Fruit fly (Drosophila melanogaster): Measurements from ENCODE around the gene Tbh.

Tbh gene

dm6 chrX:7978027-7978426, 17.5 kb upstream of the Tbh start (continued):
- TF ChIP-seq pnt (GFP tag; optimal IDR thresholded peaks at IDR 0.05) (no peak), dm (GFP tag; optimal IDR thresholded peaks at IDR 0.05) (no peak), CG31224 (GFP tag; IDR thresholded peaks at IDR 0.05) (no peak), TFAM (GFP tag; optimal IDR thresholded peaks at IDR 0.05) (no peak), Bteb2 (GFP tag; optimal IDR thresholded peaks at IDR 0.05) (no peak), CG18011 (GFP tag; optimal IDR thresholded peaks at IDR 0.05) (no peak), Opbp (GFP tag; IDR thresholded peaks at IDR 0.05; ENCODE audit: partially characterized antibody) (no peak), CG4730 (GFP tag; IDR thresholded peaks at IDR 0.05) (no peak), HLHmδ (GFP tag; optimal IDR thresholded peaks at IDR 0.05) (no peak), CG4617 (GFP tag; optimal IDR thresholded peaks at IDR 0.05; ENCODE audit: borderline replicate concordance) (no peak), fd102C (GFP tag; optimal IDR thresholded peaks at IDR 0.05) (no peak), CG14050 (GFP tag; IDR thresholded peaks at IDR 0.05) (no peak), ash1 (GFP tag; optimal IDR thresholded peaks at IDR 0.05) (no peak), dysf (GFP tag; IDR thresholded peaks at IDR 0.05) (no peak), CG31441 (GFP tag; IDR thresholded peaks at IDR 0.05) (peak; percentile 54), chif (GFP tag; optimal IDR thresholded peaks at IDR 0.05) (no peak), CG7928 (GFP tag; optimal IDR thresholded peaks at IDR 0.05) (no peak), hth (optimal IDR thresholded peaks at IDR 0.05) (no peak), pita (GFP tag; optimal IDR thresholded peaks at IDR 0.05) (no peak), twi (tag; optimal IDR thresholded peaks at IDR 0.05) (no peak), CG2202 (tag; optimal IDR thresholded peaks at IDR 0.05) (no peak), pros (GFP tag; optimal IDR thresholded peaks at IDR 0.05) (no peak), Nf-YA (GFP tag; IDR thresholded peaks at IDR 0.05) (no peak), Xbp1 (GFP tag; optimal IDR thresholded peaks at IDR 0.05) (no peak), Bdp1 (GFP tag; optimal IDR thresholded peaks at IDR 0.05) (no peak), CG9932 (GFP tag; IDR thresholded peaks at IDR 0.05) (no peak), esg (GFP tag; conservative IDR thresholded peaks at IDR 0.05) (no peak), CG6175 (GFP tag; IDR thresholded peaks at IDR 0.05) (no peak), ato (GFP tag; IDR thresholded peaks at IDR 0.05; ENCODE audit: partially characterized antibody) (no peak), CG17802 (tag; optimal IDR thresholded peaks at IDR 0.05) (no peak), Dp (GFP tag; optimal IDR thresholded peaks at IDR 0.05) (no peak), Atf-2 (GFP tag; optimal IDR thresholded peaks at IDR 0.05) (no peak), CG7786 (GFP tag; optimal IDR thresholded peaks at IDR 0.05) (no peak), Pdp1 (GFP tag; optimal IDR thresholded peaks at IDR 0.05) (peak in 1 of 2 experiments; percentile 81), peb (GFP tag; IDR thresholded peaks at IDR 0.05) (no peak), CG32532 (GFP tag; IDR thresholded peaks at IDR 0.05) (no peak), Sox100B (GFP tag; optimal IDR thresholded peaks at IDR 0.05) (peak; percentile 36), Usf (GFP tag; optimal IDR thresholded peaks at IDR 0.05) (no peak), ase (GFP tag; IDR thresholded peaks at IDR 0.05) (no peak), abd-A (tag; optimal IDR thresholded peaks at IDR 0.05) (no peak), CG33557 (GFP tag; optimal IDR thresholded peaks at IDR 0.05) (no peak), Dip3 (GFP tag; optimal IDR thresholded peaks at IDR 0.05) (no peak), slou (GFP tag; optimal IDR thresholded peaks at IDR 0.05) (no peak), CG4820 (GFP tag; optimal IDR thresholded peaks at IDR 0.05) (no peak), CG17385 (GFP tag; optimal IDR thresholded peaks at IDR 0.05) (no peak), Asciz (GFP tag; optimal IDR thresholded peaks at IDR 0.05) (peak; percentile 30), sob (GFP tag; IDR thresholded peaks at IDR 0.05) (no peak), prd (optimal IDR thresholded peaks at IDR 0.05) (no peak), prd (GFP tag; IDR thresholded peaks at IDR 0.05) (peak; percentile 18; the same call in 1 of the 3 replicates), zen2 (GFP tag; IDR thresholded peaks at IDR 0.05; ENCODE audit: partially characterized antibody) (no peak), insv (GFP tag; optimal IDR thresholded peaks at IDR 0.05) (no peak), Sry-δ (GFP tag; optimal IDR thresholded peaks at IDR 0.05) (no peak), fru (optimal IDR thresholded peaks at IDR 0.05) (no peak)

Data from whole organism, embryonic.